Fruit fly (Drosophila melanogaster): Measurements from ENCODE around the gene P5CDh2.

- TF ChIP-seq CG8301 (tag; optimal IDR thresholded peaks at IDR 0.05) (no peak), Snoo (tag; optimal IDR thresholded peaks at IDR 0.05) (no peak)
Observed at dm6 chr3R:21877636-21878035, at the start of gene P5CDh2.
